Worm (Caenorhabditis elegans): Measurements from ENCODE around the gene R09A8.9.

ce11 chrX:12603322-12603984 lies at the start of gene R09A8.9, which contains the start of gene T24D5.6:
- TF ChIP-seq nhr-90 (tag; optimal IDR thresholded peaks at IDR 0.05; ENCODE audit: poor library complexity) (no peak), lin-39 (tag; optimal IDR thresholded peaks at IDR 0.05) (no peak), nhr-76 (tag; optimal IDR thresholded peaks at IDR 0.05) (no peak), lin-15B (tag; optimal IDR thresholded peaks at IDR 0.05) (no peak), mep-1 (tag; optimal IDR thresholded peaks at IDR 0.05) (no peak), alr-1 (tag; optimal IDR thresholded peaks at IDR 0.05; ENCODE audit: borderline replicate concordance) (no peak), lsy-2 (tag; optimal IDR thresholded peaks at IDR 0.05) (no peak), xbp-1 (tag; optimal IDR thresholded peaks at IDR 0.05) (no peak), ama-1 (optimal IDR thresholded peaks at IDR 0.05) (no peak), fkh-10 (GFP tag; optimal IDR thresholded peaks at IDR 0.05) (no peak), zag-1 (tag; optimal IDR thresholded peaks at IDR 0.05) (no peak)

Data from whole organism, L1 larva.